Worm (Caenorhabditis elegans) whole organism, L3 larva: ENCODE measurements around the gene ift-74.

Experiments
- ZK546.5 ChIP-seq: sonication (generic microtip); optimal IDR thresholded peaks from 2 replicates; lab custom pipeline; 2017; ENCODE audit warnings: missing biosample characterization, missing genetic modification characterization
- aly-2 ChIP-seq: fragments of 150-350 bp; optimal IDR thresholded peaks from 2 replicates; lab custom pipeline; 2014; ENCODE audit warnings: missing biosample characterization, missing genetic modification characterization
- ceh-16 ChIP-seq: sonication (generic microtip); optimal IDR thresholded peaks from 2 replicates; lab custom pipeline; 2017; ENCODE audit warnings: missing biosample characterization, missing genetic modification characterization
- ceh-28 ChIP-seq: fragments of 150-350 bp; optimal IDR thresholded peaks from 2 replicates; lab custom pipeline; 2014; ENCODE audit warnings: missing biosample characterization, missing genetic modification reagents, missing genetic modification characterization
- ceh-9 ChIP-seq: sonication (generic microtip); optimal IDR thresholded peaks from 2 replicates; lab custom pipeline; 2018; ENCODE audit warnings: missing biosample characterization, missing genetic modification characterization
- egl-27 ChIP-seq: sonication (generic microtip); optimal IDR thresholded peaks from 4 replicates; lab custom pipeline; 2017; ENCODE audit warnings: missing biosample characterization, missing genetic modification reagents, missing genetic modification characterization
- elt-2 ChIP-seq: sonication (generic microtip); optimal IDR thresholded peaks from 2 replicates; lab custom pipeline; 2016; ENCODE audit warnings: missing genetic modification reagents, mild to moderate bottlenecking, missing genetic modification characterization, missing compliant biosample characterization
- elt-3 ChIP-seq, 3 experiments: fragments of 150-350 bp in 1 of 3; sonication (generic microtip) in 2 of 3; optimal IDR thresholded peaks; 2 replicates in 2 of 3; 4 replicates in 1 of 3; lab custom pipeline; 2014 to 2017; ENCODE audit warnings: missing biosample characterization in 3 of 3, missing genetic modification characterization in 3 of 3
- eor-1 ChIP-seq, 2 experiments: fragments of 150-350 bp; optimal IDR thresholded peaks; 2 replicates each; lab custom pipeline; 2014 to 2018; ENCODE audit warnings: missing biosample characterization in 2 of 2, missing genetic modification characterization in 2 of 2
- fkh-2 ChIP-seq: fragments of 150-350 bp; optimal IDR thresholded peaks from 2 replicates; lab custom pipeline; 2014; ENCODE audit warnings: missing biosample characterization, missing genetic modification reagents, missing genetic modification characterization
- fos-1 ChIP-seq: fragments of 150-350 bp; optimal IDR thresholded peaks from 2 replicates; lab custom pipeline; 2014; ENCODE audit warnings: missing biosample characterization, missing genetic modification characterization
- lin-15B ChIP-seq: fragments of 150-350 bp; optimal IDR thresholded peaks from 2 replicates; lab custom pipeline; 2014; ENCODE audit warnings: missing biosample characterization, missing genetic modification characterization
- lin-39 ChIP-seq: fragments of 150-350 bp; optimal IDR thresholded peaks from 2 replicates; lab custom pipeline; 2018; ENCODE audit warnings: missing biosample characterization, missing genetic modification reagents, missing genetic modification characterization
- lsy-12 ChIP-seq: sonication (generic microtip); optimal IDR thresholded peaks from 2 replicates; lab custom pipeline; 2016; ENCODE audit warnings: mild to moderate bottlenecking, missing genetic modification characterization, missing compliant biosample characterization
- mdl-1 ChIP-seq: fragments of 150-350 bp; optimal IDR thresholded peaks from 2 replicates; lab custom pipeline; 2014; ENCODE audit warnings: missing biosample characterization, missing genetic modification characterization
- mml-1 ChIP-seq: fragments of 150-350 bp; sonication (generic microtip); optimal IDR thresholded peaks from 3 replicates; lab custom pipeline; 2014; ENCODE audit warnings: missing biosample characterization, missing genetic modification characterization
- nfya-1 ChIP-seq: sonication (generic microtip); optimal IDR thresholded peaks from 2 replicates; lab custom pipeline; 2017; ENCODE audit warnings: missing genetic modification characterization, mild to moderate bottlenecking, missing compliant biosample characterization, antibody characterized with exemption, moderate library complexity; ENCODE audit not compliant: insufficient read depth
- nhr-12 ChIP-seq: fragments of 150-350 bp; optimal IDR thresholded peaks from 2 replicates; lab custom pipeline; 2014; ENCODE audit warnings: missing biosample characterization, missing genetic modification characterization
- nhr-23 ChIP-seq: fragments of 150-350 bp; optimal IDR thresholded peaks from 2 replicates; lab custom pipeline; 2014; ENCODE audit warnings: missing biosample characterization, missing genetic modification reagents, missing genetic modification characterization
- nhr-237 ChIP-seq: fragments of 150-350 bp; optimal IDR thresholded peaks from 2 replicates; lab custom pipeline; 2014; ENCODE audit warnings: missing biosample characterization, missing genetic modification characterization
- nhr-25 ChIP-seq: sonication (generic microtip); optimal IDR thresholded peaks from 2 replicates; lab custom pipeline; 2017; ENCODE audit warnings: missing biosample characterization, missing genetic modification characterization
- nhr-67 ChIP-seq: fragments of 150-350 bp; optimal IDR thresholded peaks from 2 replicates; lab custom pipeline; 2014; ENCODE audit warnings: missing biosample characterization, missing genetic modification characterization
- nhr-77 ChIP-seq: fragments of 150-350 bp; optimal IDR thresholded peaks from 2 replicates; lab custom pipeline; 2014; ENCODE audit warnings: missing biosample characterization, missing genetic modification characterization
- pha-4 ChIP-seq: fragments of 150-350 bp; optimal IDR thresholded peaks from 2 replicates; lab custom pipeline; 2014; ENCODE audit warnings: missing biosample characterization, missing genetic modification reagents, missing genetic modification characterization
- pqm-1 ChIP-seq: fragments of 150-350 bp; optimal IDR thresholded peaks from 2 replicates; lab custom pipeline; 2017; ENCODE audit warnings: missing biosample characterization, missing genetic modification characterization, inconsistent platforms
- sea-2 ChIP-seq: fragments of 150-350 bp; sonication (generic microtip); optimal IDR thresholded peaks from 4 replicates; lab custom pipeline; 2014; ENCODE audit warnings: missing biosample characterization, missing genetic modification reagents, missing genetic modification characterization
- skn-1 ChIP-seq: fragments of 150-350 bp; optimal IDR thresholded peaks from 2 replicates; lab custom pipeline; 2014; ENCODE audit warnings: missing biosample characterization, missing genetic modification characterization
- snpc-4 ChIP-seq: fragments of 150-350 bp; optimal IDR thresholded peaks from 2 replicates; lab custom pipeline; 2014; ENCODE audit warnings: missing biosample characterization, missing genetic modification characterization
- tbx-2 ChIP-seq: sonication (generic microtip); optimal IDR thresholded peaks from 2 replicates; lab custom pipeline; 2016; ENCODE audit warnings: mild to moderate bottlenecking, missing genetic modification characterization, missing compliant biosample characterization
- zag-1 ChIP-seq: fragments of 150-350 bp; optimal IDR thresholded peaks from 2 replicates; lab custom pipeline; 2014; ENCODE audit warnings: missing biosample characterization, missing genetic modification characterization
- ztf-11 ChIP-seq: fragments of 150-350 bp; optimal IDR thresholded peaks from 2 replicates; lab custom pipeline; 2014; ENCODE audit warnings: missing biosample characterization, missing genetic modification characterization
- ztf-4 ChIP-seq: fragments of 150-350 bp; optimal IDR thresholded peaks from 2 replicates; lab custom pipeline; 2014; ENCODE audit warnings: missing biosample characterization, missing genetic modification characterization

ift-74 gene

DNA sequence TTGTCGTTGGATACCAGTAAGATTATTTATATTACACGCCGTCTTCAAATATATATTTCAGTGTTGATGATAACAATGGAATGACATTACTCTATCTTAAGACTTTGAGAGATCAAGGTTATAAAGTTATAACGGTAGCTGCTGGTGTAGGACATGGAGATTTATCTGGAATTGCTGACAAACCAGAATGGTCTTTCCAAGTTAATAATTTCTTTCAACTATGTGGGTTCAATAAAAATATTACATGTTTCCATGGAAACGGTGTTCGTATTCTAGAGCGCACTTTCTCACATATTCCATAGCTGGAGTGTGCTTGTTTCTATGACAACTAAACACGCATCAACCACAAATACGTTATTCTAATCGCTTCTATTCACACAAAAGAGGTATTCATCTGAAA, at the start of gene ift-74:
ift-74 (plus strand) TSS at position 301 of the 400 bp plus-strand sequence.
- TF ChIP-seq eor-1 (tag; optimal IDR thresholded peaks at IDR 0.05; lab: Kevin White, UChicago) (no peak), ceh-16 (no peak), tbx-2 (no peak)
- TF ChIP-seq, all 47 proteins: peak for 0

DNA sequence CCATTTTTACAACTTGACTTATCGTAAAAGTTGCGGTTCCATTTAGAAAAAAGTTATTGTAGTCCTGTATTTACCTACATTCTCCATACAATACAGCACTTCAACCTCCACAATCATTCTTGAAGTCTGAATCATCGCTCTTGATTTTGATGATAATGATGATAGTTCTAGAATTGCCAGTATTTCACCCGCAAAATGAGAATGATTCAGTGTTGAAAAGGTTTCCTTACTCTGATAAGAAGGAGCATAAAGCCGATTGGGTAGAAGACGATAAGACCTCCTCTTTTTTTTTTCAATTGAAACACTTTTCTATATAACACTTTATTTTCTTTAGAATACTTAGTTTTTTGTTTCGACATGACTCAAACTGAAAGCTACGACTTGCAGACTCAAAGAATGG, 49.0 kb upstream of the ift-74 start, which contains the start of gene T19D12.4:
T19D12.4 (plus strand) TSS at position 295 of the 400 bp plus-strand sequence.
- TF ChIP-seq ZK546.5 (tag; lab: Kevin White, UChicago) = no peak
- no peak for TF ChIP-seq nhr-77
- TF ChIP-seq pqm-1 (tag; lab: Kevin White, UChicago) = peak; percentile 28
- TF ChIP-seq nfya-1 (tag; lab: Kevin White, UChicago) = no peak
- TF ChIP-seq snpc-4 (tag; lab: Kevin White, UChicago) = no peak
- peak; percentile 54 for TF ChIP-seq elt-2

DNA sequence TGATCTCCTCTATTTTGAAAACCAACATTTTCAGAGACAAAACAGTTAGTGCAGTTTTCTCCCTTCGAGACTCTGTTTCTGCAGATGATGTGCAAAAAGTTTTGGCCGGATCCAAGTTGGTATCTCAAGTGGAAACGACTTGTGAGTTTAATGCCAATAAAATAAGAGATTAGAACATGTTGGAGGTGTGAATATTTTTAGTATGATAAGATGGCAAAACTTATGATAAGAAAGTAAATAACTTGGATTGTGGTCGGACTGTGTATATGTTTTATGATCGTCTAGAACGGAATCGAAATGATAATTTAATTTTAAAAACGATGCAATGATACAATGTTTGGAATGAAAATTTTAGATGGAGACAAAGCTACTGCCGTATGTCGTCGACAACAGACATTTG, 47.8 kb upstream of the ift-74 start:
- TF ChIP-seq mml-1 (tag; lab: Kevin White, UChicago) (no peak), elt-2 (peak; percentile 54)

DNA sequence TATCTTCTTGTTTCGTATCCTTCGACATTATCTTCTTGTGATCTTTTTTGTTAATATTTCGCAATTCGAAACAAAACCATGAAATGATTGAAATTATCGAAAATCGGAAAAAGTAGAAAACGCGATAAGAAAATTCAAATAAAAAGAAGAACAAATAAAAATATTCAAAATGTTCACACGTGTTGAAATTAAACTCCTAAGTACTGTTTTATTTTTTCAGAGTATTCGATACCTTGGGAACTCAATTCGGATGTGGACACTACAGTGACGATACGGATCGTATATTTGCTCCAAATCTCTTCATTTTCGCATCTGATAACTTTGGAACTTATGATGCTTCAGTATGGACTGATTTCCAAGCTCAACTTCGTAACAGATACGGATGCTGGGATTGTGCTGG, 43.7 kb upstream of the ift-74 start, which contains the start of gene T19D12.5:
T19D12.5 (minus strand) TSS at position 101 of the 400 bp plus-strand sequence.
- TF ChIP-seq ceh-9 (no peak), lin-15B (no peak), skn-1 (no peak), ztf-4 (tag; lab: Kevin White, UChicago) (no peak), lin-39 (tag; lab: Kevin White, UChicago) (no peak), pha-4 (no peak), elt-3 (tag; optimal IDR thresholded peaks at IDR 0.05; lab: Kevin White, UChicago) (no peak), ceh-16 (no peak), aly-2 (tag; lab: Kevin White, UChicago) (no peak), ceh-28 (tag; lab: Kevin White, UChicago) (no peak), nhr-25 (tag; lab: Kevin White, UChicago) (no peak), nfya-1 (tag; lab: Kevin White, UChicago) (no peak), egl-27 (no peak), mdl-1 (no peak), snpc-4 (tag; lab: Kevin White, UChicago) (no peak), zag-1 (tag; lab: Kevin White, UChicago) (no peak), ztf-11 (tag; lab: Kevin White, UChicago) (no peak)

DNA sequence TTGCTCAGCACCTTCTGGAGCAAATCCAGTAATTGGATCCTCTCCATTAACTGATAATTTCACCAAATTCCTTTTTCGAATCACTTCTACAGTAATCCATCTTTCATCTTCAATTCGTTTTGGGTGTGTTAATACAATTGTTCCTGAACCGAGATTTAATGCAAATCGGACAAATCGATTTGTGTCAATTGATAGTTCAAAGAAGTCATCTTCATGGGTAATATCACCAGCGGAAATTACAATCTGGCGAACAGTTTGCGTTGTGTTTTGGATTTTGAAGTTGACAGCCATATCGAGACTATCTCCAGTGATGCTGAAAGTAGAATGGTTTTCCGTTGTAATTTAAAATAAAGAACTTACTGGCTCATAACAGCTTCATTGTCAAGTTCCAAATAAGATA, 42.0 kb upstream of the ift-74 start:
- TF ChIP-seq sea-2 (GFP tag; lab: Kevin White, UChicago) = no peak
- no peak for TF ChIP-seq pha-4
- no peak for TF ChIP-seq eor-1 (tag; optimal IDR thresholded peaks at IDR 0.05; lab: Kevin White, UChicago)
- TF ChIP-seq ztf-4 (tag; lab: Kevin White, UChicago) = no peak
- no peak for TF ChIP-seq pqm-1 (tag; lab: Kevin White, UChicago)
- no peak for TF ChIP-seq fkh-2 (tag; lab: Kevin White, UChicago)
- TF ChIP-seq ceh-28 (tag; lab: Kevin White, UChicago) = no peak
- no peak for TF ChIP-seq lin-39 (tag; lab: Kevin White, UChicago)
- no peak for TF ChIP-seq nfya-1 (tag; lab: Kevin White, UChicago)
- no peak for TF ChIP-seq aly-2 (tag; lab: Kevin White, UChicago)
- no peak for TF ChIP-seq nhr-12
- no peak for TF ChIP-seq lsy-12
- no peak for TF ChIP-seq snpc-4 (tag; lab: Kevin White, UChicago)
- no peak for TF ChIP-seq nhr-237 (tag; lab: Kevin White, UChicago)

DNA sequence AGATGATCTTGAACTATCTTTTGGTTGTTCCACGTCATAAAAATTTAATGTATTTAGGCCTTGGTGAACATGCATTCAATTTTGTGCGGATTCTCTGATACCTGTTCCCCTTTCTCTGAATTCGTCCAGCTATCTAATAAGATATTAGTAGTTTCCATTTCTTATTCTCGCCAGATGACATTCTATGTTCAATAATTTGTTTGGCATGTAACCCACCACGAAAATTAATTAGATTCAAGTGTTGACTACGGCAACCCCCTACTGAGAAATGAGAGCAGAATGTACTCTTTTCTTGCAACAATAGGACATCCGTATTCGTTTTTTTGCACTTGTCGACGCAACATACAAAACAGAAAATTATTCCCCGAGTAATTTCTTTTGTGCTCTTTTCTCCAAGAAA, 37.6 kb upstream of the ift-74 start:
- no peak for TF ChIP-seq elt-2
- TF ChIP-seq fos-1 = no peak
- TF ChIP-seq nhr-23 (tag; lab: Kevin White, UChicago) = no peak
- TF ChIP-seq ceh-9 = no peak
- no peak for TF ChIP-seq nhr-67 (tag; lab: Kevin White, UChicago)
- no peak for TF ChIP-seq ceh-28 (tag; lab: Kevin White, UChicago)
